Worm (Caenorhabditis elegans) whole organism, L2 larva: Measurements from ENCODE around the gene C39E9.12.

ENCODE experiments used
- F13H6.1 ChIP-seq: sonication (generic microtip); optimal IDR thresholded peaks from 2 replicates; lab custom pipeline; 2016; ENCODE audit warnings: missing genetic modification characterization, missing compliant biosample characterization
- R02D3.7 ChIP-seq: fragments of 150-350 bp; optimal IDR thresholded peaks from 2 replicates; lab custom pipeline; 2014; ENCODE audit warnings: missing biosample characterization, missing genetic modification characterization
- ZK546.5 ChIP-seq: sonication (generic microtip); optimal IDR thresholded peaks from 2 replicates; lab custom pipeline; 2017; ENCODE audit warnings: missing biosample characterization, missing genetic modification characterization
- alr-1 ChIP-seq: fragments of 150-350 bp; optimal IDR thresholded peaks from 2 replicates; lab custom pipeline; 2014; ENCODE audit warnings: missing biosample characterization, missing genetic modification characterization
- aly-2 ChIP-seq: fragments of 150-350 bp; optimal IDR thresholded peaks from 2 replicates; lab custom pipeline; 2014; ENCODE audit warnings: missing biosample characterization, missing genetic modification characterization
- ama-1 ChIP-seq: fragments of 150-350 bp; optimal IDR thresholded peaks from 2 replicates; lab custom pipeline; 2018; ENCODE audit warnings: inconsistent platforms
- blmp-1 ChIP-seq: sonication (generic microtip); optimal IDR thresholded peaks from 2 replicates; lab custom pipeline; 2017; ENCODE audit warnings: missing genetic modification characterization, mild to moderate bottlenecking, missing compliant biosample characterization, antibody characterized with exemption, moderate library complexity; ENCODE audit not compliant: insufficient read depth
- ceh-16 ChIP-seq: fragments of 150-350 bp; optimal IDR thresholded peaks from 2 replicates; lab custom pipeline; 2014; ENCODE audit warnings: missing biosample characterization, missing genetic modification characterization
- crh-2 ChIP-seq: sonication (generic microtip); optimal IDR thresholded peaks from 2 replicates; lab custom pipeline; 2017; ENCODE audit warnings: missing biosample characterization, missing genetic modification characterization
- dmd-4 ChIP-seq: sonication (generic microtip); optimal IDR thresholded peaks from 2 replicates; lab custom pipeline; 2017; ENCODE audit warnings: missing biosample characterization, missing genetic modification characterization
- egl-27 ChIP-seq: sonication (generic microtip); optimal IDR thresholded peaks from 3 replicates; lab custom pipeline; 2017; ENCODE audit warnings: missing biosample characterization, missing genetic modification reagents, missing genetic modification characterization
- elt-1 ChIP-seq: fragments of 150-350 bp; optimal IDR thresholded peaks from 2 replicates; lab custom pipeline; 2014; ENCODE audit warnings: missing biosample characterization, missing genetic modification characterization
- elt-3 ChIP-seq: sonication (generic microtip); optimal IDR thresholded peaks from 2 replicates; lab custom pipeline; 2017; ENCODE audit warnings: missing biosample characterization, missing genetic modification characterization
- fos-1 ChIP-seq: fragments of 150-350 bp; optimal IDR thresholded peaks from 2 replicates; lab custom pipeline; 2014; ENCODE audit warnings: missing biosample characterization, missing genetic modification characterization
- gmeb-1 ChIP-seq: fragments of 150-350 bp; optimal IDR thresholded peaks from 2 replicates; lab custom pipeline; 2014; ENCODE audit warnings: missing biosample characterization, missing genetic modification characterization
- lin-13 ChIP-seq: fragments of 150-350 bp; optimal IDR thresholded peaks from 2 replicates; lab custom pipeline; 2014; ENCODE audit warnings: missing biosample characterization, missing genetic modification reagents, missing genetic modification characterization
- lin-39 ChIP-seq: fragments of 150-350 bp; optimal IDR thresholded peaks from 2 replicates; lab custom pipeline; 2014; ENCODE audit warnings: missing biosample characterization, missing genetic modification reagents, missing genetic modification characterization
- mab-5 ChIP-seq: fragments of 150-350 bp; optimal IDR thresholded peaks from 2 replicates; lab custom pipeline; 2014; ENCODE audit warnings: missing biosample characterization, missing genetic modification characterization
- mdl-1 ChIP-seq, 2 experiments: fragments of 150-350 bp in 1 of 2; sonication (generic microtip) in 1 of 2; optimal IDR thresholded peaks; 2 replicates each; lab custom pipeline; 2017; ENCODE audit warnings: missing biosample characterization in 2 of 2, missing genetic modification characterization in 2 of 2
- nhr-10 ChIP-seq: sonication (generic microtip); optimal IDR thresholded peaks from 2 replicates; lab custom pipeline; 2017; ENCODE audit warnings: missing biosample characterization, missing genetic modification characterization
- nhr-11 ChIP-seq: fragments of 150-350 bp; optimal IDR thresholded peaks from 2 replicates; lab custom pipeline; 2014; ENCODE audit warnings: missing biosample characterization, missing genetic modification characterization
- nhr-12 ChIP-seq: fragments of 150-350 bp; optimal IDR thresholded peaks from 2 replicates; lab custom pipeline; 2014; ENCODE audit warnings: missing biosample characterization, missing genetic modification characterization
- nhr-129 ChIP-seq: fragments of 150-350 bp; optimal IDR thresholded peaks from 2 replicates; lab custom pipeline; 2014; ENCODE audit warnings: missing biosample characterization, missing genetic modification characterization
- nhr-21 ChIP-seq: fragments of 150-350 bp; optimal IDR thresholded peaks from 2 replicates; lab custom pipeline; 2014; ENCODE audit warnings: missing biosample characterization, missing genetic modification characterization
- nhr-25 ChIP-seq: fragments of 150-350 bp; sonication (generic microtip); optimal IDR thresholded peaks from 3 replicates; lab custom pipeline; 2014; ENCODE audit warnings: missing biosample characterization, missing genetic modification characterization
- nhr-6 ChIP-seq: fragments of 150-350 bp; optimal IDR thresholded peaks from 2 replicates; lab custom pipeline; 2014; ENCODE audit warnings: missing biosample characterization, missing genetic modification characterization
- nhr-77 ChIP-seq: fragments of 150-350 bp; optimal IDR thresholded peaks from 2 replicates; lab custom pipeline; 2014; ENCODE audit warnings: missing biosample characterization, missing genetic modification characterization
- peb-1 ChIP-seq: fragments of 150-350 bp; optimal IDR thresholded peaks from 2 replicates; lab custom pipeline; 2014; ENCODE audit warnings: missing biosample characterization, missing genetic modification characterization
- sem-4 ChIP-seq: fragments of 150-350 bp; optimal IDR thresholded peaks from 2 replicates; lab custom pipeline; 2014; ENCODE audit warnings: missing biosample characterization, missing genetic modification reagents, missing genetic modification characterization
- skn-1 ChIP-seq: sonication (generic microtip); optimal IDR thresholded peaks from 2 replicates; lab custom pipeline; 2017; ENCODE audit warnings: missing biosample characterization, missing genetic modification characterization
- sma-3 ChIP-seq: sonication (generic microtip); optimal IDR thresholded peaks from 2 replicates; lab custom pipeline; 2016; ENCODE audit warnings: missing genetic modification reagents, missing genetic modification characterization, missing compliant biosample characterization
- sma-9 ChIP-seq, 2 experiments: fragments of 150-350 bp in 1 of 2; sonication (generic microtip) in 1 of 2; optimal IDR thresholded peaks; 2 replicates each; lab custom pipeline; 2014 to 2016; ENCODE audit warnings: missing genetic modification characterization in 2 of 2, mild to moderate bottlenecking in 1 of 2, missing biosample characterization in 1 of 2, missing compliant biosample characterization in 1 of 2, missing genetic modification reagents in 1 of 2, moderate library complexity in 1 of 2
- unc-62 ChIP-seq: fragments of 150-350 bp; optimal IDR thresholded peaks from 2 replicates; lab custom pipeline; 2014; ENCODE audit warnings: missing biosample characterization, missing genetic modification reagents, missing genetic modification characterization
- zag-1 ChIP-seq: fragments of 150-350 bp; optimal IDR thresholded peaks from 2 replicates; lab custom pipeline; 2014; ENCODE audit warnings: missing biosample characterization, missing genetic modification characterization
- ztf-1 ChIP-seq: fragments of 200-800 bp; sonication (Bioruptor generic); conservative IDR thresholded peaks from 2 replicates; pipeline ENCODE4 v1.3.6; 2022; ENCODE audit warnings: missing genetic modification characterization, missing compliant biosample characterization
- ztf-11 ChIP-seq: sonication (generic microtip); optimal IDR thresholded peaks from 2 replicates; lab custom pipeline; 2017; ENCODE audit warnings: missing biosample characterization, missing genetic modification characterization
- ztf-4 ChIP-seq: fragments of 150-350 bp; optimal IDR thresholded peaks from 2 replicates; lab custom pipeline; 2014; ENCODE audit warnings: missing biosample characterization, missing genetic modification characterization

C39E9.12 gene

ce11 chrIV:13052568-13052967 is 41.2 kb upstream of the C39E9.12 start, which contains the start of gene F49E11.7:
Gene F49E11.7 (plus strand): TSS chrIV:13052868.
- TF ChIP-seq blmp-1 (tag; lab: Kevin White, UChicago): no peak
- no peak for TF ChIP-seq fos-1 (tag; lab: Kevin White, UChicago)

DNA sequence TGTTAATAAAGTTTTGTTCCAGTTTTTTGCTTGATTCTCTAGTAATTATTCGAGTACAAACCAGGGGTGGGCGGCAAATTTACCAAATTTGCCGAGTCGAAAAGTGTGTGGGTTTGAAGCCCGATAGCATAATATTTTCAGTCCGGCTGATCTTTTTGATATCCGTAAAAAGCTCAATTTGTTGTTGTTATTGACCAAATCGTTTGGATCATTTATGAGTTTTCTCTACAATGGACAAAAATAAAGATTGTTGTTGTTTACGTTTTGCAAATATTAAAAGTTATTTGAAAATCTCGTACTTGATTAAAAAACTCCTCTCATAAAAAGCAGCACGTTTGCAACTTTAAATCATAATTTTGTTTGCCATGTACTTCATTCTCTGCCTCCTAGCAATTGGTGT is 37.8 kb upstream of the C39E9.12 start, which contains the start of gene scl-1:
TSS of gene scl-1 (plus strand) at position 301 of the 400 bp plus-strand sequence.
- TF ChIP-seq peb-1 (no peak), sma-9 (GFP tag; optimal IDR thresholded peaks at IDR 0.05; lab: Kevin White, UChicago) (no peak), sma-9 (tag; optimal IDR thresholded peaks at IDR 0.05; lab: Kevin White, UChicago) (no peak)

DNA sequence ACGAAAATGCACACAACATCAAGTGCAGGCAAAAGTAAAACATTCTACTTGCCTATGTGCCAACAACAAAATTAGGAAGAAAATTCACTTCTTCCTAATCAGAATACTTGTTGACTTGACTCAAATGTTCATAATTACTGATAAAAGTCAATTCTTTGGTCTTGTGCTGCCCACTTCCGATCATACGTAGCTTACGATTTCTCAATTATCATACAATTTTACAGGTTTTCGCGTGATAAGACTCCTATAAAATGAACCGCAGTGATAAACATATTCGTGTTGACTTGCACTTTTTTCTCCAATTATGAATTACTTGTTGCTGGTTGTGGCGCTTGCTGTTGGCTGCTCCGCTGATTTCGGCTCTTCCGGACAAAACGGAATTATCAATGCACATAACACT is 36.4 kb upstream of the C39E9.12 start, which contains the start of gene scl-2:
TSS of gene scl-2 (plus strand) at position 293 of the 400 bp plus-strand sequence.
- TF ChIP-seq sma-3 (GFP tag; lab: Kevin White, UChicago) (no peak), ama-1 (no peak), elt-1 (tag; lab: Kevin White, UChicago) (no peak), R02D3.7 (tag; lab: Kevin White, UChicago) (no peak), nhr-129 (tag; lab: Kevin White, UChicago) (peak; percentile 30), ztf-1 (GFP tag; lab: Robert Waterston, UW) (no peak), mdl-1 (tag; optimal IDR thresholded peaks at IDR 0.05; lab: Kevin White, UChicago) (no peak), ztf-11 (no peak), gmeb-1 (tag; lab: Kevin White, UChicago) (peak; percentile 46), elt-3 (tag; lab: Kevin White, UChicago) (no peak), nhr-21 (tag; lab: Kevin White, UChicago) (no peak), zag-1 (tag; lab: Kevin White, UChicago) (no peak), lin-13 (GFP tag; lab: Kevin White, UChicago) (no peak), alr-1 (tag; lab: Kevin White, UChicago) (no peak), nhr-25 (tag; lab: Kevin White, UChicago) (no peak), ztf-4 (no peak), mab-5 (tag; lab: Kevin White, UChicago) (no peak), nhr-12 (tag; lab: Kevin White, UChicago) (no peak), egl-27 (tag; lab: Kevin White, UChicago) (peak; percentile 11), F13H6.1 (tag; lab: Kevin White, UChicago) (peak; percentile 12), fos-1 (tag; lab: Kevin White, UChicago) (peak; percentile 98), sma-9 (GFP tag; optimal IDR thresholded peaks at IDR 0.05; lab: Kevin White, UChicago) (peak; percentile 80), sma-9 (tag; optimal IDR thresholded peaks at IDR 0.05; lab: Kevin White, UChicago) (no peak), peb-1 (no peak), ZK546.5 (tag; lab: Kevin White, UChicago) (no peak), nhr-10 (no peak), skn-1 (peak; percentile 68), nhr-11 (tag; lab: Kevin White, UChicago) (no peak), crh-2 (peak; percentile 54), unc-62 (GFP tag; lab: Kevin White, UChicago) (no peak), aly-2 (tag; lab: Kevin White, UChicago) (no peak), nhr-77 (tag; lab: Kevin White, UChicago) (no peak), nhr-6 (tag; lab: Kevin White, UChicago) (no peak)

- TF ChIP-seq mdl-1 (tag; optimal IDR thresholded peaks at IDR 0.05; lab: Kevin White, UChicago) (no peak), ceh-16 (tag; lab: Kevin White, UChicago) (no peak), sem-4 (tag; lab: Kevin White, UChicago) (no peak), elt-1 (tag; lab: Kevin White, UChicago) (no peak), alr-1 (tag; lab: Kevin White, UChicago) (no peak), dmd-4 (no peak), lin-39 (tag; lab: Kevin White, UChicago) (no peak), ZK546.5 (tag; lab: Kevin White, UChicago) (no peak)
These were observed 34.5 kb upstream of the C39E9.12 start, which contains the start of gene scl-3 for ce11 chrIV:13059284-13059683. Gene scl-3 (plus strand): TSS chrIV:13059584.
